Worm (Caenorhabditis elegans): Measurements from ENCODE around the gene Y32F6A.5.

- TF ChIP-seq unc-39 (tag; optimal IDR thresholded peaks at IDR 0.05) (no peak), elt-3 (tag; optimal IDR thresholded peaks at IDR 0.05) (no peak), unc-55 (GFP tag; optimal IDR thresholded peaks at IDR 0.05) (no peak), ceh-82 (tag; optimal IDR thresholded peaks at IDR 0.05) (no peak), lin-39 (tag; optimal IDR thresholded peaks at IDR 0.05) (no peak), aly-2 (tag; optimal IDR thresholded peaks at IDR 0.05) (no peak)
Measured at ce11 chrV:10483995-10484394, 30.6 kb upstream of the Y32F6A.5 start.
